Worm (Caenorhabditis elegans) whole organism, late embryonic: ENCODE data around the gene fbxa-172.

Source experiments
- C08G9.2 ChIP-seq: sonication (generic microtip); optimal IDR thresholded peaks from 2 replicates; lab custom pipeline; 2016; ENCODE audit warnings: mild to moderate bottlenecking, missing genetic modification characterization, moderate library complexity, missing compliant biosample characterization
- K02D7.2 ChIP-seq: sonication (generic microtip); optimal IDR thresholded peaks from 2 replicates; lab custom pipeline; 2017; ENCODE audit warnings: mild to moderate bottlenecking, missing genetic modification characterization, missing compliant biosample characterization
- K09A11.1 ChIP-seq: sonication (generic microtip); optimal IDR thresholded peaks from 2 replicates; lab custom pipeline; 2017; ENCODE audit warnings: antibody characterized with exemption, mild to moderate bottlenecking, missing genetic modification characterization, missing compliant biosample characterization; ENCODE audit not compliant: insufficient read depth
- ahr-1 ChIP-seq: sonication (generic microtip); optimal IDR thresholded peaks from 2 replicates; lab custom pipeline; 2016; ENCODE audit warnings: missing genetic modification characterization, missing compliant biosample characterization
- ama-1 ChIP-seq: fragments of 150-350 bp; optimal IDR thresholded peaks from 2 replicates; lab custom pipeline; 2014
- ceh-14 ChIP-seq: sonication (generic microtip); optimal IDR thresholded peaks from 2 replicates; lab custom pipeline; 2016; ENCODE audit warnings: missing genotype, missing genetic modification characterization, missing compliant biosample characterization
- ceh-19 ChIP-seq: fragments of 200-800 bp; sonication (Bioruptor generic); optimal IDR thresholded peaks from 2 replicates; lab custom pipeline; 2018; ENCODE audit warnings: mild to moderate bottlenecking, missing genetic modification characterization, missing compliant biosample characterization
- ceh-2 ChIP-seq: sonication (generic microtip); optimal IDR thresholded peaks from 2 replicates; lab custom pipeline; 2016; ENCODE audit warnings: missing genotype, missing genetic modification characterization, missing compliant biosample characterization
- ceh-24 ChIP-seq: sonication (generic microtip); optimal IDR thresholded peaks from 2 replicates; lab custom pipeline; 2016; ENCODE audit warnings: mild to moderate bottlenecking, missing genetic modification characterization, missing compliant biosample characterization
- ceh-31 ChIP-seq: sonication (generic microtip); optimal IDR thresholded peaks from 2 replicates; lab custom pipeline; 2016; ENCODE audit warnings: missing genetic modification characterization, missing compliant biosample characterization
- ceh-45 ChIP-seq: fragments of 200-800 bp; sonication (Bioruptor generic); IDR thresholded peaks from 2 replicates; pipeline ENCODE4 v1.3.6; 2022; ENCODE audit warnings: missing genetic modification reagents, missing genetic modification characterization, missing compliant biosample characterization
- ceh-6 ChIP-seq: fragments of 200-800 bp; sonication (Bioruptor generic); optimal IDR thresholded peaks from 2 replicates; lab custom pipeline; 2018; ENCODE audit warnings: mild to moderate bottlenecking, missing genetic modification characterization, missing compliant biosample characterization
- ceh-9 ChIP-seq: sonication (generic microtip); optimal IDR thresholded peaks from 2 replicates; lab custom pipeline; 2016; ENCODE audit warnings: mild to moderate bottlenecking, missing genetic modification characterization, inconsistent platforms, missing compliant biosample characterization
- che-1 ChIP-seq: sonication (generic microtip); optimal IDR thresholded peaks from 2 replicates; lab custom pipeline; 2016; ENCODE audit warnings: mild to moderate bottlenecking, missing genetic modification characterization, missing compliant biosample characterization
- dve-1 ChIP-seq: sonication (generic microtip); optimal IDR thresholded peaks from 2 replicates; lab custom pipeline; 2017; ENCODE audit warnings: antibody characterized with exemption, mild to moderate bottlenecking, missing genetic modification characterization, missing compliant biosample characterization
- elt-4 ChIP-seq: sonication (generic microtip); optimal IDR thresholded peaks from 2 replicates; lab custom pipeline; 2016; ENCODE audit warnings: missing genetic modification characterization, missing compliant biosample characterization
- ets-4 ChIP-seq: sonication (generic microtip); optimal IDR thresholded peaks from 2 replicates; lab custom pipeline; 2016; ENCODE audit warnings: missing genetic modification characterization, missing compliant biosample characterization
- fkh-10 ChIP-seq: fragments of 150-350 bp; optimal IDR thresholded peaks from 2 replicates; lab custom pipeline; 2014; ENCODE audit warnings: missing biosample characterization, missing genetic modification reagents, missing genetic modification characterization
- fkh-6 ChIP-seq: sonication (generic microtip); optimal IDR thresholded peaks from 2 replicates; lab custom pipeline; 2016; ENCODE audit warnings: missing genetic modification characterization, missing compliant biosample characterization
- gmeb-2 ChIP-seq: sonication (generic microtip); optimal IDR thresholded peaks from 2 replicates; lab custom pipeline; 2016; ENCODE audit warnings: missing genetic modification characterization, inconsistent platforms, missing compliant biosample characterization
- hlh-13 ChIP-seq: fragments of 200-800 bp; sonication (Bioruptor generic); optimal IDR thresholded peaks from 2 replicates; lab custom pipeline; 2018; ENCODE audit warnings: mild to moderate bottlenecking, missing genetic modification characterization, missing compliant biosample characterization
- hlh-30 ChIP-seq: sonication (generic microtip); optimal IDR thresholded peaks from 2 replicates; lab custom pipeline; 2017; ENCODE audit warnings: antibody characterized with exemption, missing genetic modification characterization, missing compliant biosample characterization; ENCODE audit not compliant: insufficient read depth
- hlh-6 ChIP-seq: sonication (generic microtip); optimal IDR thresholded peaks from 2 replicates; lab custom pipeline; 2016; ENCODE audit warnings: missing genotype, missing genetic modification characterization, missing compliant biosample characterization
- lim-6 ChIP-seq: sonication (generic microtip); optimal IDR thresholded peaks from 2 replicates; lab custom pipeline; 2016; ENCODE audit warnings: missing genetic modification characterization, missing compliant biosample characterization
- lin-11 ChIP-seq: fragments of 200-800 bp; sonication (Bioruptor generic); optimal IDR thresholded peaks from 2 replicates; lab custom pipeline; 2018; ENCODE audit warnings: mild to moderate bottlenecking, missing genetic modification characterization, missing compliant biosample characterization
- madf-2 ChIP-seq: sonication (generic microtip); optimal IDR thresholded peaks from 2 replicates; lab custom pipeline; 2017; ENCODE audit warnings: missing genetic modification characterization, missing compliant biosample characterization
- nfya-1 ChIP-seq: sonication (generic microtip); optimal IDR thresholded peaks from 2 replicates; lab custom pipeline; 2017; ENCODE audit warnings: missing genetic modification characterization, mild to moderate bottlenecking, missing compliant biosample characterization, antibody characterized with exemption, moderate library complexity
- nhr-232 ChIP-seq: sonication (generic microtip); optimal IDR thresholded peaks from 2 replicates; lab custom pipeline; 2016; ENCODE audit warnings: missing genetic modification characterization, missing compliant biosample characterization
- npax-4 ChIP-seq: sonication (generic microtip); optimal IDR thresholded peaks from 2 replicates; lab custom pipeline; 2016; ENCODE audit warnings: missing genetic modification characterization, missing compliant biosample characterization
- odd-2 ChIP-seq: sonication (generic microtip); optimal IDR thresholded peaks from 2 replicates; lab custom pipeline; 2017; ENCODE audit warnings: antibody characterized with exemption, mild to moderate bottlenecking, missing genetic modification characterization, missing compliant biosample characterization
- pat-9 ChIP-seq: fragments of 200-800 bp; sonication (Bioruptor generic); optimal IDR thresholded peaks from 2 replicates; lab custom pipeline; 2018; ENCODE audit warnings: mild to moderate bottlenecking, missing genetic modification characterization, moderate library complexity, missing compliant biosample characterization
- pax-1 ChIP-seq: fragments of 150-350 bp; optimal IDR thresholded peaks from 2 replicates; lab custom pipeline; 2014; ENCODE audit warnings: missing biosample characterization, missing genetic modification characterization
- pqm-1 ChIP-seq: sonication (generic microtip); optimal IDR thresholded peaks from 2 replicates; lab custom pipeline; 2016; ENCODE audit warnings: missing genetic modification characterization, missing compliant biosample characterization
- ref-2 ChIP-seq: sonication (generic microtip); optimal IDR thresholded peaks from 2 replicates; lab custom pipeline; 2016; ENCODE audit warnings: missing genetic modification characterization, missing compliant biosample characterization
- rnt-1 ChIP-seq: sonication (generic microtip); optimal IDR thresholded peaks from 2 replicates; lab custom pipeline; 2016; ENCODE audit warnings: missing genetic modification characterization, missing compliant biosample characterization
- sdc-2 ChIP-seq: sonication (generic microtip); optimal IDR thresholded peaks from 2 replicates; lab custom pipeline; 2016; ENCODE audit warnings: missing genotype, missing genetic modification characterization, missing compliant biosample characterization
- sox-2 ChIP-seq: fragments of 200-800 bp; sonication (Bioruptor generic); IDR thresholded peaks from 2 replicates; pipeline ENCODE4 v1.3.6; 2022; ENCODE audit warnings: missing genetic modification reagents, missing genetic modification characterization, missing compliant biosample characterization
- sox-4 ChIP-seq: sonication (generic microtip); optimal IDR thresholded peaks from 2 replicates; lab custom pipeline; 2017; ENCODE audit warnings: mild to moderate bottlenecking, missing genetic modification characterization, inconsistent platforms, missing compliant biosample characterization
- tbx-2 ChIP-seq: sonication (generic microtip); optimal IDR thresholded peaks from 2 replicates; lab custom pipeline; 2016; ENCODE audit warnings: missing genetic modification characterization, missing compliant biosample characterization
- ttx-3 ChIP-seq: sonication (generic microtip); optimal IDR thresholded peaks from 2 replicates; lab custom pipeline; 2016; ENCODE audit warnings: missing genetic modification reagents, missing genetic modification characterization, missing compliant biosample characterization
- unc-3 ChIP-seq, 2 experiments: fragments of 200-800 bp in 1 of 2; sonication (Bioruptor generic) in 1 of 2; sonication (generic microtip) in 1 of 2; conservative IDR thresholded peaks in 1 of 2; optimal IDR thresholded peaks in 1 of 2; 2 replicates each; pipeline versions ENCODE4 v1.3.6 to Lab custom; 2016 to 2022; ENCODE audit warnings: missing compliant biosample characterization in 2 of 2, missing genetic modification characterization in 2 of 2, missing genetic modification reagents in 1 of 2
- unc-55 ChIP-seq: sonication (generic microtip); optimal IDR thresholded peaks from 2 replicates; lab custom pipeline; 2017; ENCODE audit warnings: missing biosample characterization, missing genetic modification reagents, missing genetic modification characterization
- zip-5 ChIP-seq: sonication (generic microtip); optimal IDR thresholded peaks from 2 replicates; lab custom pipeline; 2016; ENCODE audit warnings: missing genetic modification characterization, missing compliant biosample characterization

The fbxa-172 gene

DNA sequence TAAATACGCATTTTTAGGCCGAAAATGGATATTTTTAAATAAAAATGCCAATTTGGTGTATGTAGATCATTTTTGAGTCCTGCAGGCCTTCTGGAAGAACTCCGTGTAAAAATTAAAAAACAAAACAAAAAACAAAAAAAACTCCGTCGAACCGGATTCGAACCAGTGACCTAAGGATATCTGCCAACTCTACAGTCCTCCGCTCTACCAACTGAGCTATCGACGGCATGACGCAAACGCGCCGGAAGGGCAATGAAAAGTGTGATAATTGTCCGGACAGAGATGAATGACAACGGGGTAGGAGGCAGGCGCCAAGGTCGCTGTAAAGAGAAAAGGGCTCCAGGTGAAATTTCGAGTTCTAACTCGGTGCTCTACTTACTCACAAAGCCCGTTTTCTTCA lies 16.7 kb upstream of the fbxa-172 start:
- TF ChIP-seq unc-3 (GFP tag; conservative IDR thresholded peaks at IDR 0.05; lab: Robert Waterston, UW), result no peak
- TF ChIP-seq unc-3 (tag; optimal IDR thresholded peaks at IDR 0.05; lab: Kevin White, UChicago), result no peak
- no peak for TF ChIP-seq ceh-14 (tag; lab: Kevin White, UChicago)
- no peak for TF ChIP-seq ama-1 (lab: Kevin White, UChicago)
- TF ChIP-seq ceh-24 (tag; lab: Kevin White, UChicago), result no peak
- no peak for TF ChIP-seq ceh-6 (GFP tag; lab: Kevin White, UChicago)
- no peak for TF ChIP-seq lin-11
- TF ChIP-seq fkh-10 (GFP tag; lab: Kevin White, UChicago), result no peak
- TF ChIP-seq tbx-2 (tag; lab: Kevin White, UChicago), result no peak
- no peak for TF ChIP-seq gmeb-2 (tag; lab: Kevin White, UChicago)
- TF ChIP-seq che-1 (tag; lab: Kevin White, UChicago), result no peak
- TF ChIP-seq ceh-45, result no peak
- TF ChIP-seq dve-1 (tag; lab: Kevin White, UChicago), result no peak
- no peak for TF ChIP-seq odd-2
- no peak for TF ChIP-seq ceh-31
- TF ChIP-seq ets-4, result no peak
- TF ChIP-seq sox-2, result no peak
- TF ChIP-seq C08G9.2 (tag; lab: Kevin White, UChicago), result no peak
- TF ChIP-seq zip-5, result no peak
- TF ChIP-seq, all 69 proteins: peak for 0

DNA sequence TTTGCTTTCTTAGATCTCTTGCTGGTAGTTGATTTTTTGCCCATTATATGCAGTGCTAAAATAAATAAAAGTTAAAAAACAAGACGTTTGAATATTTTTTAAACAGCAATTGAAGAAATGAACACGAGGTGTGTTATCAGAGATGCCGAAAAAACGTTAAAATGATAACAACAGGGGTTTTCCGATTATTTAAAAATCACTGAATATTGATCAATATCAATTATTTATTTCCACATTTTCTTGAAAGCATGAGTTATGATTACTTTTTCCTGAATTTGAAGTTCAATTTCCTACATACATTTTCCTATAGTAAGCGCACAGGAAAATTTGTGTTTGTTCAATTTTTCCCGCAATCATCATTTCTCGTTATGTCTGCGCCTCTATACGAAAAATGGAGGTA lies 12.1 kb upstream of the fbxa-172 start:
- no peak for TF ChIP-seq gmeb-2 (tag; lab: Kevin White, UChicago)
- no peak for TF ChIP-seq pat-9 (tag; lab: Kevin White, UChicago)
- TF ChIP-seq lin-11, result no peak
- TF ChIP-seq pax-1, result no peak
- no peak for TF ChIP-seq hlh-6
- TF ChIP-seq unc-55 (GFP tag; lab: Kevin White, UChicago), result no peak
- no peak for TF ChIP-seq ceh-14 (tag; lab: Kevin White, UChicago)

DNA sequence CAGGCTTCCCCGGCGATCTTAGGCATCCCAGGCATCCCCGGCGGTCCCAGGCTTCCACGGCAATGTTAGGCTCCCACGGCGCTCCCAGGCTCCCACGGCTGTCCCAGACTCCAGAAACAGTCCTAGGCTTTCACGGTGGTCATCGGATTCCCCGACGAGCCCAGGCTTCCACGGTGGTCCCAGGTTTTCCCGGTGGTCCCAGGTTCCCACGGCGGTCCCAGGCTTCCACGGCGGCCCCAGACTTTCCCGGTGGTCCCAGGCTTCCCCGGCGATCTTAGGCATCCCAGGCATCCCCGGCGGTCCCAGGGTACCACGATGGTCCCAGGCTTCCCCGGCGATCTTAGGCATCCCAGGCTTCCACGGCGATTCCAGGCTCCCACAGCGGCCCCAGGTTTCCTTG lies 10.4 kb upstream of the fbxa-172 start:
- no peak for TF ChIP-seq nhr-232 (tag; lab: Kevin White, UChicago)
- TF ChIP-seq ceh-19 (GFP tag; lab: Kevin White, UChicago), result no peak
- TF ChIP-seq ceh-9 (tag; lab: Kevin White, UChicago), result no peak
- TF ChIP-seq fkh-10 (GFP tag; lab: Kevin White, UChicago), result no peak
- no peak for TF ChIP-seq hlh-30
- no peak for TF ChIP-seq madf-2
- no peak for TF ChIP-seq npax-4 (tag; lab: Kevin White, UChicago)
- no peak for TF ChIP-seq rnt-1 (tag; lab: Kevin White, UChicago)
- TF ChIP-seq hlh-13 (GFP tag; lab: Kevin White, UChicago), result no peak
- no peak for TF ChIP-seq K02D7.2 (tag; lab: Kevin White, UChicago)
- TF ChIP-seq pqm-1, result no peak
- peak; percentile 11 for TF ChIP-seq C08G9.2 (tag; lab: Kevin White, UChicago)
- TF ChIP-seq ceh-2 (tag; lab: Kevin White, UChicago), result no peak
- no peak for TF ChIP-seq dve-1 (tag; lab: Kevin White, UChicago)
- no peak for TF ChIP-seq K09A11.1 (tag; lab: Kevin White, UChicago)
- no peak for TF ChIP-seq ahr-1 (tag; lab: Kevin White, UChicago)
- TF ChIP-seq unc-55 (GFP tag; lab: Kevin White, UChicago), result no peak
- peak; percentile 35 for TF ChIP-seq hlh-6
- TF ChIP-seq elt-4, result peak; percentile 76
- TF ChIP-seq nfya-1 (tag; lab: Kevin White, UChicago), result no peak
- TF ChIP-seq ref-2 (tag; lab: Kevin White, UChicago), result no peak
- no peak for TF ChIP-seq sox-2
- TF ChIP-seq sdc-2 (tag; lab: Kevin White, UChicago), result peak; percentile 35
- TF ChIP-seq pat-9 (tag; lab: Kevin White, UChicago), result no peak
- TF ChIP-seq zip-5, result no peak
- no peak for TF ChIP-seq ttx-3
- TF ChIP-seq fkh-6 (tag; lab: Kevin White, UChicago), result no peak
- no peak for TF ChIP-seq sox-4 (tag; lab: Kevin White, UChicago)
- no peak for TF ChIP-seq gmeb-2 (tag; lab: Kevin White, UChicago)
- peak; percentile 26 for TF ChIP-seq lim-6 (tag; lab: Kevin White, UChicago)
- TF ChIP-seq ets-4, result no peak
